Fruit fly (Drosophila melanogaster) whole organism, prepupa: ENCODE measurements around the gene mv.

Experiments
- Eip78C ChIP-seq: fragments of 200-800 bp; sonication (Bioruptor generic); peaks from one replicate; lab custom pipeline; 2016; ENCODE audit warnings: missing biosample characterization, missing genetic modification characterization
- Sox14 ChIP-seq: fragments of 200-800 bp; sonication (Bioruptor generic); optimal IDR thresholded peaks from 3 replicates; lab custom pipeline; 2016; ENCODE audit warnings: missing biosample characterization, missing genetic modification characterization
- dsx ChIP-seq: fragments of 200-800 bp; optimal IDR thresholded peaks from 3 replicates; lab custom pipeline; 2019; ENCODE audit warnings: missing biosample characterization, mild to moderate bottlenecking, missing genetic modification characterization, moderate library complexity; ENCODE audit not compliant: poor library complexity, severe bottlenecking
- esn ChIP-seq: fragments of 200-800 bp; sonication (Bioruptor generic); optimal IDR thresholded peaks from 2 replicates; lab custom pipeline; 2016; ENCODE audit warnings: missing biosample characterization, mild to moderate bottlenecking, missing genetic modification characterization, moderate library complexity
- pdm3 ChIP-seq: fragments of 200-800 bp; sonication (Bioruptor generic); optimal IDR thresholded peaks from 3 replicates; lab custom pipeline; 2016; ENCODE audit warnings: missing biosample characterization, missing genetic modification characterization
- svp ChIP-seq: fragments of 200-800 bp; sonication (Bioruptor generic); peaks from one replicate; lab custom pipeline; 2016; ENCODE audit warnings: missing biosample characterization, missing genetic modification characterization

- TF ChIP-seq svp (GFP tag; lab: Kevin White, UChicago), result no peak
- TF ChIP-seq dsx (GFP tag; lab: Kevin White, UChicago), result no peak
- no peak for TF ChIP-seq pdm3 (GFP tag; lab: Kevin White, UChicago)
- TF ChIP-seq esn, result no peak
- no peak for TF ChIP-seq Sox14
- no peak for TF ChIP-seq Eip78C
Measured at dm6 chr3L:1920051-1920450, 43.9 kb downstream of the mv start.
